Fruit fly (Drosophila melanogaster) whole organism: ENCODE measurements around the gene CG10286.

Source experiments
- Dll ChIP-seq: fragments of >200 bp; optimal IDR thresholded peaks from 2 replicates; lab custom pipeline; 2017
- EcR ChIP-seq, 2 experiments: fragments of >200 bp; optimal IDR thresholded peaks; 2 replicates each; lab custom pipeline; 2017; ENCODE audit warnings: missing biosample characterization in 2 of 2, missing genetic modification characterization in 2 of 2, missing genetic modification reagents in 2 of 2

DNA sequence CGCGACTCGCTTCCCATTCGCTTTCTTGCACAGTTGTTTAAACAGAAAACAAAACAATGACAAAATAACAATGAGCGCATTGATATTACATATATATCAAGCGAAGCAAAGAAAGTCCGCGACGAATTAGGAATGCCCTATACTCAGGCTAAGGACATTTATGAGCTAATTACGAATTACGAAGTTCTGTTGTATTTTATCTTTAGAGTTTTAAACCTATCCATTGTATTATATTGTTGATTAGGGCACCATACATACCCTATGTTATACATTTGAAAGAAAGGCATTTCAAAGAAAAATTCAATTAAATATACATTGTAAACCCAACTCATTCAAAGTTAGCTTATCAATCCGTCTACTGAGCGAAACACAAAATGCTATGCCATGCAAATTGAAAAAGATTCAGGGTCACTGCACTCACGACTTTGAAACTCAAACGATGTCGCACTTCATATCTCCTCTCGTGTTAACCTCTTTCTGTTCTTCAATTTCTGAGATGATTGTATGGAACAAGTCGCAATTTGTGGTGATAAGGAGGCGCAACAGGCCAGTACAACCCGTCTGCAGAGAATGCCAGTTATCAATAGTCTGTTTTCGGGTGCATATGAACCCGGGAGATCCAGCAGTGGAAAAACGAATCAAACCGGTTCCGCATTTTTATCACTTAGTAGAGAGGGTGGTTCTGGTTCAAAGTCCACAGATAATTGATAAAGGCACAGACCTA is 27.0 kb downstream of the CG10286 start:
- TF ChIP-seq Dll (lab: Kevin White, UChicago) (no peak), EcR (GFP tag; optimal IDR thresholded peaks at IDR 0.05; lab: Kevin White, UChicago) (peak in 1 of 2 experiments; percentile 41)
